Worm (Caenorhabditis elegans) whole organism, midembryonic: ENCODE results near the gene F32D1.8.

Source experiments
- T22C8.4 ChIP-seq: fragments of 200-800 bp; sonication (Bioruptor generic); IDR thresholded peaks from 2 replicates; pipeline ENCODE4 v1.3.6; 2022; ENCODE audit warnings: missing genetic modification characterization, missing compliant biosample characterization
- cog-1 ChIP-seq: sonication (generic microtip); optimal IDR thresholded peaks from 2 replicates; lab custom pipeline; 2016; ENCODE audit warnings: missing genetic modification characterization, missing compliant biosample characterization
- flt-1 ChIP-seq: fragments of 200-800 bp; sonication (Bioruptor generic); IDR thresholded peaks from 2 replicates; pipeline ENCODE4 v1.3.6; 2022; ENCODE audit warnings: missing genetic modification characterization, missing compliant biosample characterization
- klf-2 ChIP-seq: fragments of 200-800 bp; sonication (Bioruptor generic); conservative IDR thresholded peaks from 2 replicates; pipeline ENCODE4 v1.3.6; 2022; ENCODE audit warnings: missing genetic modification reagents, missing genetic modification characterization, missing compliant biosample characterization
- med-1 ChIP-seq: sonication (generic microtip); optimal IDR thresholded peaks from 2 replicates; lab custom pipeline; 2017; ENCODE audit warnings: missing genetic modification characterization, mild to moderate bottlenecking, missing compliant biosample characterization, antibody characterized with exemption, missing genetic modification reagents; ENCODE audit not compliant: insufficient read depth
- ref-1 ChIP-seq: fragments of 200-800 bp; sonication (Bioruptor generic); conservative IDR thresholded peaks from 2 replicates; pipeline ENCODE4 v1.3.6; 2022; ENCODE audit warnings: missing genetic modification reagents, missing genetic modification characterization, missing compliant biosample characterization
- tab-1 ChIP-seq: fragments of 200-800 bp; sonication (Bioruptor generic); IDR thresholded peaks from 2 replicates; pipeline ENCODE4 v1.3.6; 2022; ENCODE audit warnings: missing genetic modification characterization, missing compliant biosample characterization
- ztf-23 ChIP-seq: fragments of 200-800 bp; sonication (Bioruptor generic); IDR thresholded peaks from 2 replicates; pipeline ENCODE4 v1.3.6; 2022; ENCODE audit warnings: missing genetic modification reagents, missing genetic modification characterization, missing compliant biosample characterization
- ztf-29 ChIP-seq: fragments of 200-800 bp; sonication (Bioruptor generic); IDR thresholded peaks from 2 replicates; pipeline ENCODE4 v1.3.6; 2022; ENCODE audit warnings: missing genetic modification reagents, missing genetic modification characterization, missing compliant biosample characterization

F32D1.8 gene

DNA sequence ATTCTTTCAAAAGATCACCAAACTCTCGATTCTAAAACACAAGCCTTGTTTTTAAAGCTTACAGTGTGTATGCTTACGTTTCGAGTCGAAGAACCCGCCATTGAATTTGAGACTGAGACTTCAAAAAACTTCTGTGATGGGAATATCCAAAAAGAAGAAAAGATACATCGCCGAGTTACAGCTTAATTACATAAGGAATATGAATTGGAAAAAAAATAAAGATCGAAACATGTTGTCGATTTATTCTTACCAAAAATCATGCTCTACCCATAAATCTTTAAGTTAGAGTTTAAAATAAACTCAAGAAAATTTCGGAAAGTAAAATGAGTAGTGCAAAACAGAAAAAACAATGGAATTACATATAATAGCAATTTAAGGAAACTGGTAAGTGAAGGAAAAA is 8.7 kb upstream of the F32D1.8 start, which contains the start of gene F13A2.10:
Gene F13A2.10, minus strand, starts transcription at position 101 of the 400 bp plus-strand sequence.
- TF ChIP-seq ztf-29 (GFP tag; lab: Robert Waterston, UW) (no peak), ref-1 (GFP tag; lab: Robert Waterston, UW) (no peak)

DNA sequence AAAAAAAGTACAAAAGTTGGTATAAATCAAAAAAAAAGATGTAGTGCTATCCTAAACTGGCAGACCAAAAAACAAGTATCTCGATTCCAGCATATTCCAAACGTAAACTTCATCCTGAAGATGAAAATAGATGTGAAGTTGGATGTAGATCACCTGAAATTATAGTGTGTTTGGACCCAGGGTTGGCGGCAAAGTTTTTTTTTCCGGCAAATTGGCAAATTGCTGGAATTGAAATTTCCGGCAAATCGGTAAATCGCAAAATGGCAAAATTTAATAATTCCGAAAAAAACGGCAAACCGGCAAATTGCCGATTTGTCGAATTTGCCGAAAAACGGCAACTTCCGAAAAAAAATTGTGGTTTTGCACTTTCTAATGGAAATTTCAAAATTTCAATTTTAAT is 7.0 kb upstream of the F32D1.8 start, which contains the start of gene F13A2.2:
Gene F13A2.2, minus strand, starts transcription at position 101 of the 400 bp plus-strand sequence.
- no peak for TF ChIP-seq ztf-29 (GFP tag; lab: Robert Waterston, UW)
- no peak for TF ChIP-seq T22C8.4 (GFP tag; lab: Robert Waterston, UW)
- no peak for TF ChIP-seq flt-1 (GFP tag; lab: Robert Waterston, UW)

DNA sequence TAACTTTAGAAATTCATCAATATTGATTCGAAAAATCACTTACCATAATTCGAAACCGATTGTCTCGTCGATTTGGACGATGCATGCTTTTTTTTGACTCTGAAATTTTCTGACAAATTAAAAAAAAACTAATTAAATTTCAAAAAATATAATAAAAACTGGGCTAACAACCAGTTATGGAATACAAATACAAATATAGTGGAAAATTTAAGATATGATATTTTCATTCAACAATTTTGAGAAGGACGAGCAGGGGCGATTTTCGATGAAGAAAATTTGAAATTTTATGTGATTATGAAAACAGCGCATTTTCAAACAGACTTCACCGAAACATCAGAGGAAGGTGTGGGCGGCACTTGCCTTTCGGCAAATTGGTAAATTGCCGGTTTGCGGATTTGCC is 4.8 kb upstream of the F32D1.8 start, which contains the start of gene F13A2.1:
Gene F13A2.1, minus strand, starts transcription at position 101 of the 400 bp plus-strand sequence.
- TF ChIP-seq cog-1 (tag; lab: Kevin White, UChicago) (no peak), ref-1 (GFP tag; lab: Robert Waterston, UW) (no peak), med-1 (GFP tag; lab: Kevin White, UChicago) (no peak), T22C8.4 (GFP tag; lab: Robert Waterston, UW) (no peak)

DNA sequence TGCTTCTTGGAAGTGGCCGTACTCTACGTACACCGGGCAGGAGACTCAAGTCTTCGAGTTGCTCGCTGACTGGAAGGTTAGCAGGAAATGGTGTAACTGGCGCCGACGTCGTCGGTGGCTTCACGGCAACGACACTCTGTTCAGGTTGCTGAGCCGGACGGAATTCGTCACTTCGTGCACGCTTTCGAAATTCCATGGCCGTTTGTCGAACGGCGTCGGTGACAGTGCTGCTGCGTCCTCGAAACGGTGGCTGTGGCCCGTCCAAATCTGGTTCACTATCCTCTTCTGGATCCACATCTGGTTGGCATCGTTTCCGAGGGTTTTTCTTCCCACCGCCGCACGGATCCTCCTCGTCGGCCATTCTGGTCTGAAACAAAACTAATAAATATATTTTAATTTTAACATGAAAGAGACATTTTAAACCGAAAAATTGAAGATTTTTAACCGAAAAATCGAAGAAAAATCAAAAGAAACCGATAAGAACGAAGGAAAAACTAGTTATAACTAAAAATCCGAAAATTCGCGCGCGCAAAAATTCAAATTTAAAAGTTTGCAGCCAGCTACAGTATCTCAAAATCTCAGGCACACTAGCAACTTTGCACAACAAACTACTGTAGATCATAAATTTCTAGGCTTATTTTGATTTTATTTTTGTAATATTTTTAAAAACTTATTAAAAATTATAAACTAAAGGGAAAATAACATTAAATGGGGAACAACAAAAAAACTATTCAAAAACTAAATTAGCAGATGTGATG is 1.5 kb downstream of the F32D1.8 start, which contains the start of gene F32D1.7:
Gene F32D1.7, minus strand, starts transcription at position 367 of the 758 bp plus-strand sequence.
- TF ChIP-seq flt-1 (GFP tag; lab: Robert Waterston, UW) (no peak), T22C8.4 (GFP tag; lab: Robert Waterston, UW) (no peak), ztf-23 (GFP tag; lab: Robert Waterston, UW) (no peak), ztf-29 (GFP tag; lab: Robert Waterston, UW) (no peak)

DNA sequence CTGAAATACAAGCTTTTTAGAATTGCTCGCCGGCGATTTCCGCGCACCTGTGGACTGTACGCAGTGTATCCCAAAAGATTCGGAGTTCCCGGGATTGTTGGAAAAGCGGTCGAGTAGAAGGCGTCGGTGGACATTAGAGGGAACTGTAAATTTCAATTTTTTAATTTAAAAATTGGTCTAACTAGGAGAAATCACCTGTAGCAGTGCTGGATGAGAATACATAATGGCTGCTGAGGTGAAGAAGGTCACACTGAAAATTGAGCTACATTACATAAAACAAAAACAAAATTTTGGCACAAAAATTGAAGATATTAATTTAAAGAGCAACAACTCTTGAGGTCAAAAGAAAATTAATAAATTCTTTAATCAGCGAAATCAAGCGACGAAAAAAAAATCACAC is 2.9 kb downstream of the F32D1.8 start, which contains the start of gene neg-1:
Gene neg-1, minus strand, starts transcription at position 250 of the 400 bp plus-strand sequence.
- no peak for TF ChIP-seq T22C8.4 (GFP tag; lab: Robert Waterston, UW)
- no peak for TF ChIP-seq flt-1 (GFP tag; lab: Robert Waterston, UW)
- no peak for TF ChIP-seq ztf-29 (GFP tag; lab: Robert Waterston, UW)
- TF ChIP-seq klf-2 (GFP tag; lab: Robert Waterston, UW): no peak
- TF ChIP-seq ztf-23 (GFP tag; lab: Robert Waterston, UW): no peak
- no peak for TF ChIP-seq ref-1 (GFP tag; lab: Robert Waterston, UW)
- TF ChIP-seq med-1 (GFP tag; lab: Kevin White, UChicago): no peak
- no peak for TF ChIP-seq cog-1 (tag; lab: Kevin White, UChicago)
- no peak for TF ChIP-seq tab-1 (GFP tag; lab: Robert Waterston, UW)

ce11 chrV:4373656-4374055 is 3.9 kb downstream of the F32D1.8 start:
- TF ChIP-seq med-1 (GFP tag; lab: Kevin White, UChicago) (no peak), T22C8.4 (GFP tag; lab: Robert Waterston, UW) (no peak), ref-1 (GFP tag; lab: Robert Waterston, UW) (no peak), flt-1 (GFP tag; lab: Robert Waterston, UW) (no peak), cog-1 (tag; lab: Kevin White, UChicago) (no peak), klf-2 (GFP tag; lab: Robert Waterston, UW) (no peak), ztf-29 (GFP tag; lab: Robert Waterston, UW) (no peak), ztf-23 (GFP tag; lab: Robert Waterston, UW) (no peak), tab-1 (GFP tag; lab: Robert Waterston, UW) (no peak)

ce11 chrV:4372986-4373385 is 4.5 kb downstream of the F32D1.8 start:
- no peak for TF ChIP-seq klf-2 (GFP tag; lab: Robert Waterston, UW)
- TF ChIP-seq T22C8.4 (GFP tag; lab: Robert Waterston, UW): no peak
- no peak for TF ChIP-seq flt-1 (GFP tag; lab: Robert Waterston, UW)
- TF ChIP-seq cog-1 (tag; lab: Kevin White, UChicago): no peak
- TF ChIP-seq ref-1 (GFP tag; lab: Robert Waterston, UW): no peak
- no peak for TF ChIP-seq med-1 (GFP tag; lab: Kevin White, UChicago)
- TF ChIP-seq ztf-23 (GFP tag; lab: Robert Waterston, UW): no peak
- no peak for TF ChIP-seq ztf-29 (GFP tag; lab: Robert Waterston, UW)
- no peak for TF ChIP-seq tab-1 (GFP tag; lab: Robert Waterston, UW)

- TF ChIP-seq ztf-23 (GFP tag; lab: Robert Waterston, UW): no peak
- TF ChIP-seq klf-2 (GFP tag; lab: Robert Waterston, UW): no peak
- no peak for TF ChIP-seq cog-1 (tag; lab: Kevin White, UChicago)
- TF ChIP-seq ztf-29 (GFP tag; lab: Robert Waterston, UW): no peak
- no peak for TF ChIP-seq med-1 (GFP tag; lab: Kevin White, UChicago)
- TF ChIP-seq ref-1 (GFP tag; lab: Robert Waterston, UW): no peak
- no peak for TF ChIP-seq tab-1 (GFP tag; lab: Robert Waterston, UW)
- TF ChIP-seq T22C8.4 (GFP tag; lab: Robert Waterston, UW): no peak
- no peak for TF ChIP-seq flt-1 (GFP tag; lab: Robert Waterston, UW)
Measured at ce11 chrV:4371309-4371933, 6.1 kb downstream of the F32D1.8 start, which contains the start of the genes gmpr-1 and fipp-1. TSS of gene gmpr-1 (minus strand) at chrV:4371383. TSS of gene fipp-1 (plus strand) at chrV:4371807.

DNA sequence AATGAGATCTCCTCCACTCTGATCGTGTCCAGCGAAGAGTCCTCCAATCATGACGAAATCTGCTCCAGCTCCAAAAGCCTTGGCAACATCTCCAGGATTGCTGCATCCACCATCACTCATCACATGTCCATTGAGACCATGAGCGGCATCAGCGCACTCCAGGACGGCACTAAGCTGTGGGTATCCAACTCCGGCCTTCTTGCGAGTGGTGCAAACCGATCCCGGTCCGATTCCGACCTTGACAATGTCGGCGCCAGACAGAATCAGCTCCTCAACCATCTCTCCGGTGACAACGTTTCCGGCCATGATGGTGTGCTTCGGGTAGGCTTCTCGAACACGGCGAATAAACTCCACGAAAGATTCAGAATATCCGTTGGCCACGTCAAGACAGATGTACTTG is 7.0 kb downstream of the F32D1.8 start:
- TF ChIP-seq T22C8.4 (GFP tag; lab: Robert Waterston, UW): no peak
- no peak for TF ChIP-seq ref-1 (GFP tag; lab: Robert Waterston, UW)
- TF ChIP-seq ztf-29 (GFP tag; lab: Robert Waterston, UW): no peak
- TF ChIP-seq klf-2 (GFP tag; lab: Robert Waterston, UW): no peak
- no peak for TF ChIP-seq med-1 (GFP tag; lab: Kevin White, UChicago)
- TF ChIP-seq tab-1 (GFP tag; lab: Robert Waterston, UW): no peak
- TF ChIP-seq cog-1 (tag; lab: Kevin White, UChicago): no peak
